Fruit fly (Drosophila melanogaster) whole organism, wandering third instar larva: Measurements from ENCODE around the gene Ccdc39.

Experiments used
- h ChIP-seq: fragments of 200-800 bp; sonication (Bioruptor generic); optimal IDR thresholded peaks from 3 replicates; lab custom pipeline; 2016; ENCODE audit warnings: missing biosample characterization, mild to moderate bottlenecking, missing genetic modification characterization
- pan ChIP-seq: fragments of >200 bp; optimal IDR thresholded peaks from 2 replicates; lab custom pipeline; 2017

DNA sequence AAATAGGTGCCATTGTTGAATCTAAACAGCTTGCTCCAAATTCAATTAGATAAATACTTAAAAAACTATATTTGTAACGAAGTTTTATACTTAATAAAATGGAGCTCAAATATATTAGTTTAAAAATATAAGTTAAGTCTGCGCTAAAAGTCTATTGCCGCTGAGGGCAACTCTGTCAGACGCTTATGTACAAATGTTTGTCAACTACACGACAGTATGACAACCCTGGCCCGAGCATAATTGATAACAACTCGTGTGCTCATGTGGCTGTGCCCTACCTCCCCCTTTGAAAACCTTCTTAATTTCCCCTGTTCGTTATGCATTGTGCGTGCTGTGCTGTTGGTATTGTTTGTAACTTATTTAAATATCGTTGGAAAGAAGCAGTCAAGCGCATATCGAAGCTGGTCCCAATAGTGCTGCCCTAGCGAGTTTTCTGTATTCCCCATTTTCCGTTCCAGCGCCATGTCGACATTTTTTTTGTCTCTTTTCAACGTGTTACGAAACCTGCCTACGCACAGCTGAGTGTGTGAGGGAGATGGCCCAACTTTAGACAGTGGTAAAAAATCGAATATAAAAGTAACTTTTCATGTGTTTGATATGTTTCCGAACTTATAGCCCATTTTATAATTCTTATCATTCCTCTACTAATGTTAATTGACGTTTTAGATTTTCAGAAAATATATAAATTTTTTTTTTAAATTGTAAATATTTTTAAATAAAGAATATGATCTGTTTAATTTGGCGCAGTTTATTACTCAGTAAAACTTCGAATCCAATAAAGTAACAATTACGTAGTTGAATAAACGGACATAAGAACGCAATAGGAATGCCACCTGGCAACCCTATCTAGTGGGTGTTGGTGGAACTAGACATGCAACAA is 20.5 kb upstream of the Ccdc39 start:
- TF ChIP-seq h (GFP tag; lab: Kevin White, UChicago) (no peak), pan (lab: Kevin White, UChicago) (no peak)
